Worm (Caenorhabditis elegans) whole organism, L1 larva: ENCODE measurements around the gene F11C1.9.

ENCODE experiments used
- C04F5.9 ChIP-seq: sonication (generic microtip); optimal IDR thresholded peaks from 2 replicates; lab custom pipeline; 2016; ENCODE audit warnings: missing genetic modification characterization, missing compliant biosample characterization
- ama-1 ChIP-seq: fragments of 150-350 bp; optimal IDR thresholded peaks from 2 replicates; lab custom pipeline; 2014
- blmp-1 ChIP-seq: fragments of 150-350 bp; optimal IDR thresholded peaks from 2 replicates; lab custom pipeline; 2014; ENCODE audit warnings: missing biosample characterization, missing genetic modification characterization
- ceh-8 ChIP-seq: fragments of 200-800 bp; sonication (Bioruptor generic); optimal IDR thresholded peaks from 2 replicates; lab custom pipeline; 2018; ENCODE audit warnings: mild to moderate bottlenecking, missing genetic modification characterization, moderate library complexity, missing compliant biosample characterization
- ceh-90 ChIP-seq: sonication (generic microtip); optimal IDR thresholded peaks from 2 replicates; lab custom pipeline; 2016; ENCODE audit warnings: missing genetic modification characterization, missing compliant biosample characterization
- dsc-1 ChIP-seq: sonication (generic microtip); optimal IDR thresholded peaks from 2 replicates; lab custom pipeline; 2016; ENCODE audit warnings: mild to moderate bottlenecking, missing genetic modification characterization, missing compliant biosample characterization
- efl-1 ChIP-seq, 4 experiments: fragments of 150-350 bp; optimal IDR thresholded peaks in 3 of 4; peaks in 1 of 4; 1 replicate in 1 of 4; 2 replicates in 3 of 4; lab custom pipeline; 2014; ENCODE audit warnings: missing biosample characterization in 2 of 4, missing genetic modification characterization in 2 of 4, missing genetic modification reagents in 2 of 4
- efl-3 ChIP-seq: fragments of 200-800 bp; sonication (Bioruptor generic); optimal IDR thresholded peaks from 2 replicates; lab custom pipeline; 2018; ENCODE audit warnings: mild to moderate bottlenecking, missing genetic modification characterization, missing compliant biosample characterization
- egl-13 ChIP-seq: sonication (generic microtip); optimal IDR thresholded peaks from 2 replicates; lab custom pipeline; 2016; ENCODE audit warnings: missing genotype, missing genetic modification reagents, missing genetic modification characterization, missing compliant biosample characterization
- egl-27 ChIP-seq, 2 experiments: fragments of 150-350 bp in 1 of 2; sonication (generic microtip); optimal IDR thresholded peaks; 3 replicates each; lab custom pipeline; 2017 to 2018; ENCODE audit warnings: missing biosample characterization in 2 of 2, missing genetic modification characterization in 2 of 2, missing genetic modification reagents in 2 of 2
- ets-5 ChIP-seq: fragments of 200-800 bp; sonication (Bioruptor generic); IDR thresholded peaks from 2 replicates; pipeline ENCODE4 v1.3.6; 2022; ENCODE audit warnings: missing genetic modification characterization, missing compliant biosample characterization
- fkh-10 ChIP-seq: sonication (generic microtip); optimal IDR thresholded peaks from 2 replicates; lab custom pipeline; 2017; ENCODE audit warnings: missing biosample characterization, missing genetic modification reagents, missing genetic modification characterization
- fkh-4 ChIP-seq: sonication (generic microtip); optimal IDR thresholded peaks from 2 replicates; lab custom pipeline; 2016; ENCODE audit warnings: missing compliant biosample characterization, missing genetic modification characterization, borderline replicate concordance
- fkh-8 ChIP-seq: sonication (generic microtip); optimal IDR thresholded peaks from 2 replicates; lab custom pipeline; 2016; ENCODE audit warnings: mild to moderate bottlenecking, missing genetic modification characterization, missing compliant biosample characterization
- fos-1 ChIP-seq: fragments of 150-350 bp; optimal IDR thresholded peaks from 2 replicates; lab custom pipeline; 2014; ENCODE audit warnings: missing biosample characterization, missing genetic modification characterization
- grh-1 ChIP-seq: fragments of 200-800 bp; sonication (Bioruptor generic); IDR thresholded peaks from 2 replicates; pipeline ENCODE4 v1.3.6; 2022; ENCODE audit warnings: missing genetic modification reagents, missing genetic modification characterization, missing compliant biosample characterization
- hlh-17 ChIP-seq: fragments of 200-800 bp; sonication (Bioruptor generic); optimal IDR thresholded peaks from 2 replicates; lab custom pipeline; 2018; ENCODE audit warnings: missing genetic modification characterization, mild to moderate bottlenecking, missing compliant biosample characterization, moderate library complexity, borderline replicate concordance
- hlh-4 ChIP-seq: sonication (generic microtip); optimal IDR thresholded peaks from 2 replicates; lab custom pipeline; 2016; ENCODE audit warnings: mild to moderate bottlenecking, missing genetic modification characterization, missing compliant biosample characterization
- irx-1 ChIP-seq: sonication (generic microtip); optimal IDR thresholded peaks from 2 replicates; lab custom pipeline; 2016; ENCODE audit warnings: missing genetic modification characterization, missing compliant biosample characterization
- isw-1 ChIP-seq: fragments of 200-800 bp; sonication (Bioruptor generic); IDR thresholded peaks from 2 replicates; pipeline ENCODE4 v1.3.6; 2022; ENCODE audit warnings: missing genetic modification characterization, missing compliant biosample characterization
- lin-14 ChIP-seq: fragments of 200-800 bp; sonication (Bioruptor generic); optimal IDR thresholded peaks from 2 replicates; lab custom pipeline; 2018; ENCODE audit warnings: mild to moderate bottlenecking, missing genetic modification characterization, moderate library complexity, missing compliant biosample characterization
- lin-35 ChIP-seq, 2 experiments: fragments of 150-350 bp; optimal IDR thresholded peaks; 2 replicates each; lab custom pipeline; 2014; ENCODE audit warnings: missing biosample characterization in 2 of 2, missing genetic modification characterization in 2 of 2, missing genetic modification reagents in 2 of 2
- lin-39 ChIP-seq: fragments of 150-350 bp; optimal IDR thresholded peaks from 2 replicates; lab custom pipeline; 2014; ENCODE audit warnings: missing biosample characterization, missing genetic modification reagents, missing genetic modification characterization
- lsy-2 ChIP-seq, 2 experiments: fragments of 150-350 bp; optimal IDR thresholded peaks; 2 replicates each; lab custom pipeline; 2014; ENCODE audit warnings: missing biosample characterization in 2 of 2, missing genetic modification characterization in 2 of 2
- mdl-1 ChIP-seq, 2 experiments: fragments of 150-350 bp; optimal IDR thresholded peaks; 2 replicates each; lab custom pipeline; 2014 to 2017; ENCODE audit warnings: missing biosample characterization in 2 of 2, missing genetic modification characterization in 2 of 2, inconsistent platforms in 1 of 2
- mep-1 ChIP-seq: fragments of 150-350 bp; optimal IDR thresholded peaks from 2 replicates; lab custom pipeline; 2014; ENCODE audit warnings: missing biosample characterization, missing genetic modification characterization
- nhr-19 ChIP-seq: fragments of 200-800 bp; sonication (Bioruptor generic); conservative IDR thresholded peaks from 2 replicates; pipeline ENCODE4 v1.3.6; 2022; ENCODE audit warnings: missing genetic modification characterization, missing compliant biosample characterization
- nhr-28 ChIP-seq: fragments of 150-350 bp; optimal IDR thresholded peaks from 2 replicates; lab custom pipeline; 2014; ENCODE audit warnings: missing biosample characterization, missing genetic modification characterization
- nhr-47 ChIP-seq: sonication (generic microtip); optimal IDR thresholded peaks from 2 replicates; lab custom pipeline; 2016; ENCODE audit warnings: mild to moderate bottlenecking, missing genetic modification characterization, moderate library complexity, missing compliant biosample characterization
- nhr-71 ChIP-seq: sonication (generic microtip); optimal IDR thresholded peaks from 2 replicates; lab custom pipeline; 2016; ENCODE audit warnings: mild to moderate bottlenecking, missing genetic modification characterization, moderate library complexity, missing compliant biosample characterization
- nhr-85 ChIP-seq: sonication (generic microtip); peaks from one replicate; lab custom pipeline; 2016; ENCODE audit warnings: missing genetic modification characterization, inconsistent platforms, missing compliant biosample characterization
- pax-3 ChIP-seq: fragments of 200-800 bp; sonication (Bioruptor generic); optimal IDR thresholded peaks from 2 replicates; lab custom pipeline; 2018; ENCODE audit warnings: mild to moderate bottlenecking, missing genetic modification characterization, moderate library complexity, missing compliant biosample characterization
- pqm-1 ChIP-seq: sonication (generic microtip); optimal IDR thresholded peaks from 3 replicates; lab custom pipeline; 2017; ENCODE audit warnings: missing biosample characterization, missing genetic modification characterization
- rnt-1 ChIP-seq: sonication (generic microtip); optimal IDR thresholded peaks from 2 replicates; lab custom pipeline; 2016; ENCODE audit warnings: mild to moderate bottlenecking, missing genetic modification characterization, moderate library complexity, missing compliant biosample characterization
- snu-23 ChIP-seq: sonication (generic microtip); optimal IDR thresholded peaks from 2 replicates; lab custom pipeline; 2016; ENCODE audit warnings: missing genetic modification characterization, missing compliant biosample characterization
- sup-37 ChIP-seq: fragments of 200-800 bp; sonication (Bioruptor generic); optimal IDR thresholded peaks from 2 replicates; lab custom pipeline; 2018; ENCODE audit warnings: mild to moderate bottlenecking, missing genetic modification characterization, missing compliant biosample characterization
- tbx-2 ChIP-seq: sonication (generic microtip); optimal IDR thresholded peaks from 2 replicates; lab custom pipeline; 2016; ENCODE audit warnings: missing genetic modification characterization, missing compliant biosample characterization
- unc-62 ChIP-seq: fragments of 150-350 bp; optimal IDR thresholded peaks from 2 replicates; lab custom pipeline; 2014; ENCODE audit warnings: missing biosample characterization, missing genetic modification reagents, missing genetic modification characterization
- unc-86 ChIP-seq: sonication (generic microtip); optimal IDR thresholded peaks from 2 replicates; lab custom pipeline; 2016; ENCODE audit warnings: missing genetic modification characterization, missing compliant biosample characterization
- ztf-4 ChIP-seq: fragments of 150-350 bp; optimal IDR thresholded peaks from 2 replicates; lab custom pipeline; 2014; ENCODE audit warnings: missing biosample characterization, missing genetic modification characterization

F11C1.9 gene

DNA sequence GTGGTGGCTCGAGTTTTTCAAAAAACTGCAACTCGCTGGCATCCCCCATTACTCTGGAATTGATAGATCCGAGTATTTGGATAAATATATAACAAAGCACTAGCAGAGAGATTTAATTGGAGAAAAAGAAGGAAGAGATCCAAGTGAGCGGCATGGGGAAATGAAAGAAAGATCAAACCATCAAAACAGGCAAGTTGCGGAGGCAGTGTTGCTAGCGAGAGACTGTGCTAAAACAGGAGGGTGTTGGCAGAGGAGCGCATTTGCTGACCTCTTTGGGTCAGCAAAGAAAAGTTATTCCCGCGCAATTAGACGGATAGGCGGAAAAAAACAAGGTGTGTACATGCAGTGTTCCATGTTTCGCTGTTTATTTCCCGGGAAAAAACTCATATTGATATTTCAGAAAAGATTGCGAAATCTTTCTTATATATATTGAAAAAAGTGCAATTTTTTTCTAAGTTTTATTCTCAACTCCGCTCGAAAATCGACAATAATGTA, 1.7 kb downstream of the F11C1.9 start, which contains the start of gene ppk-3 (continued):
- TF ChIP-seq irx-1 (tag; lab: Kevin White, UChicago) = peak; percentile 81
- TF ChIP-seq isw-1 = peak; percentile 73
- TF ChIP-seq snu-23 (GFP tag; lab: Kevin White, UChicago) = peak; percentile 94
- TF ChIP-seq lsy-2 (tag; optimal IDR thresholded peaks at IDR 0.05; lab: Kevin White, UChicago) = peak; percentile 78 to 83
- peak; percentile 36 for TF ChIP-seq pax-3 (tag; lab: Kevin White, UChicago)
- no peak for TF ChIP-seq nhr-28 (tag; lab: Kevin White, UChicago)
- peak; percentile 56 for TF ChIP-seq sup-37 (GFP tag; lab: Kevin White, UChicago)
- TF ChIP-seq hlh-4 = no peak
- TF ChIP-seq ets-5 = no peak
- TF ChIP-seq hlh-17 = no peak
- peak; percentile 88 for TF ChIP-seq blmp-1
- TF ChIP-seq fkh-10 (GFP tag; lab: Kevin White, UChicago) = peak; percentile 40
- TF ChIP-seq efl-1 (optimal IDR thresholded peaks at IDR 0.05; lab: Kevin White, UChicago) = peak; percentile 74 to 85
- TF ChIP-seq efl-1 (GFP tag; optimal IDR thresholded peaks at IDR 0.05 in 1 of 2; lab: Kevin White, UChicago) = peak; percentile 59 to 97

DNA sequence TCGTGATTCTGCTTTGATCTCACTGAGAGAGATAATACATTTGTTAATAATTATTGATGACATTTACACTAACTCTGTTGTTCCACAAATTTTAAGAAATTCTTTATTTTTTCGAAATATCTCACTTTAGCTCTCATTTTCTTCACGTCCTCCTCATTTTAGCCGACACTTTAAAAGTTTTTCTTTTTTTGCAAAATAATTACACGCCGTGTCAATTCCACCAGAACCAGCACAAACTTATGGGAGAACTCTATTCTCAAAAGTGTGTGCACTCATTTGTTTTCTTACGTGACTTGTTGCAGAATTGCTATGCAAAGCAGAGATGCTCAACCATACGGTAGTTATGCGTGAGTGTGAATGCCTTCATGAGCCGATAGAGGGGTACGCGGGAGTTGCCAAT, 12.2 kb downstream of the F11C1.9 start, which contains the start of gene frpr-2:
TSS of gene frpr-2 (plus strand) at position 301 of the 400 bp plus-strand sequence.
- TF ChIP-seq ztf-4 (tag; lab: Kevin White, UChicago) (no peak), dsc-1 (tag; lab: Kevin White, UChicago) (no peak)

DNA sequence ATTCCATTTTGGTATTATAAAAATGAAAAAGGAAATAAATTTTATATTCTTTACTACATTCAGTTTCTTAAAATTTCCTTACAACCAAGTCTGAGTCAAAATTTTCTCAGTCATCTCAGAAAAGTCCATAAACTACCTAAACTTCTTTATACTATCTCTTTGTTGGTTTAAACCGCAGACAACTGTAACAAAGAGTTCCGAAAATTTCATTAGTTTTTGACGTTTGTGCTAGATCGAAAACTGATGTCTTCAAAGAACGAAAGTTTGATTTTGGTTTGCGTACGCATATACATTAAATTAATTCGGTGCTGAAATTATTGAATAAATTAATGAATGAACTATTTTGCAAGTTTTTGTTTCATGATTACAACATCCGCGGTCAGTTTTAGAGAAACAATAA, 18.5 kb downstream of the F11C1.9 start:
- TF ChIP-seq ama-1 (lab: Kevin White, UChicago) = no peak

DNA sequence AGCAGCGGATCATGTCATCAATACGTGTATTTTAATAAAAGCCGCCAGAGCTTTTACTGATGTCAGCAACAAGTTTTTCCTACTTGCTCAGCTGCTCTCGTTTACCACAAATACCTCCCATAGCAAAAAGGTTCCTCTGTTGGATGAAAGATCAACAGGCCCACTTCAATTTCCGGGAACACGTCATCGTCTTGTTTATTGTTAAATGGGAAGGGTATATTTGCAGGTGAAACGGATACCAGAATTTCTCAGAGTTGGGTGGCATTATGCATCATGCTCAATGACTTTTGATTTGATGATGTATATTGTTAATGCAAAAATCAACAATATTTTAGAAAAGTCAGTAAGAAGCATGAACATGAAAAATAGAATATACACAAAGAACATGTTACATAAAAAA, 26.2 kb downstream of the F11C1.9 start:
- TF ChIP-seq lin-14 (GFP tag; lab: Kevin White, UChicago) (no peak), pqm-1 (tag; lab: Kevin White, UChicago) (no peak), lsy-2 (tag; optimal IDR thresholded peaks at IDR 0.05; lab: Kevin White, UChicago) (no peak), fkh-4 (no peak), egl-13 (tag; lab: Kevin White, UChicago) (no peak), ets-5 (no peak), rnt-1 (tag; lab: Kevin White, UChicago) (no peak), nhr-71 (tag; lab: Kevin White, UChicago) (peak; percentile 9), fos-1 (no peak), nhr-85 (tag; lab: Kevin White, UChicago) (no peak), dsc-1 (tag; lab: Kevin White, UChicago) (no peak), nhr-47 (tag; lab: Kevin White, UChicago) (no peak), ceh-90 (no peak), nhr-19 (no peak), fkh-10 (GFP tag; lab: Kevin White, UChicago) (no peak), fkh-8 (tag; lab: Kevin White, UChicago) (peak; percentile 55), lin-35 (GFP tag; optimal IDR thresholded peaks at IDR 0.05; lab: Kevin White, UChicago) (no peak), grh-1 (no peak), hlh-4 (peak; percentile 79), mep-1 (no peak)
- TF ChIP-seq, all 84 proteins: peak for 3

DNA sequence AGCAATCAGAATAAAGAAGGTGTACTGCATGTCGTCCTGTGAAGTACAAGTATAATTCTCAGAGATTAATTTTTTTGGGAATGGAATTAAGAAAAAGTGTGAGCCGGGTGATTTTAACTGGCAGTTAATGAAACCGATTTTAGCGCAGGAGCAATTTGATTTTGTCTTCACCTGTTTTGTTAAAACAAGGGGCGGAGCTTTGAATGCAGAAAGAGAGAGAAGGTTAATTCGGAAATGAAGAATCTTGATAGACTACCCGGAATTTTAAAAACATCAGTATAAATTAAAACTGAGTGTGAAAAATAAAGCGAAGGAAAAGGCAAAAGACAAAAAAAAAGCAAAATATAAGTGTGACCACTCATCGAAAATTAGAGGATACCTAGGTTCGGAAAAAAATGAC, 30.8 kb downstream of the F11C1.9 start, which contains the start of gene C05E7.3:
TSS of gene C05E7.3 (minus strand) at position 101 of the 400 bp plus-strand sequence.
- TF ChIP-seq efl-1 (optimal IDR thresholded peaks at IDR 0.05; lab: Kevin White, UChicago) (no peak), efl-1 (GFP tag; optimal IDR thresholded peaks at IDR 0.05 in 1 of 2; lab: Kevin White, UChicago) (no peak), lin-39 (no peak), lsy-2 (tag; optimal IDR thresholded peaks at IDR 0.05; lab: Kevin White, UChicago) (no peak), mdl-1 (tag; optimal IDR thresholded peaks at IDR 0.05; lab: Kevin White, UChicago) (no peak), fkh-10 (GFP tag; lab: Kevin White, UChicago) (no peak), nhr-28 (tag; lab: Kevin White, UChicago) (no peak), efl-3 (GFP tag; lab: Kevin White, UChicago) (no peak), unc-86 (tag; lab: Kevin White, UChicago) (no peak), C04F5.9 (tag; lab: Kevin White, UChicago) (no peak), ceh-90 (no peak), hlh-4 (no peak), pqm-1 (tag; lab: Kevin White, UChicago) (no peak), ceh-8 (no peak), tbx-2 (tag; lab: Kevin White, UChicago) (no peak), unc-62 (GFP tag; lab: Kevin White, UChicago) (no peak), egl-27 (tag; optimal IDR thresholded peaks at IDR 0.05; lab: Kevin White, UChicago) (no peak), fkh-4 (no peak)
